Fruit fly (Drosophila melanogaster) whole organism, embryonic: ENCODE results near the gene SerRS-m.

Experiments
- Awh ChIP-seq: fragments of 200-800 bp; sonication (Bioruptor generic); IDR thresholded peaks from 2 replicates; pipeline ENCODE4, ENCODE4 v1.3.6; 2022; ENCODE audit warnings: missing biosample characterization, missing genetic modification characterization
- B-H2 ChIP-seq: fragments of 200-800 bp; sonication (Bioruptor generic); optimal IDR thresholded peaks from 2 replicates; lab custom pipeline; 2018; ENCODE audit warnings: missing biosample characterization, mild to moderate bottlenecking, missing genetic modification characterization
- CG13123 ChIP-seq: fragments of 200-800 bp; sonication (Bioruptor generic); optimal IDR thresholded peaks from 2 replicates; lab custom pipeline; 2016; ENCODE audit warnings: missing biosample characterization, missing genetic modification characterization
- CG13296 ChIP-seq: fragments of 200-800 bp; sonication (Bioruptor generic); optimal IDR thresholded peaks from 3 replicates; lab custom pipeline; 2018; ENCODE audit warnings: missing biosample characterization, mild to moderate bottlenecking, missing genetic modification characterization
- CG14050 ChIP-seq: fragments of 200-800 bp; sonication (Bioruptor generic); IDR thresholded peaks from 3 replicates; pipeline ENCODE4 v1.3.6; 2022; ENCODE audit warnings: missing biosample characterization, missing genetic modification characterization
- CG14441 ChIP-seq: fragments of 200-800 bp; sonication (Bioruptor generic); IDR thresholded peaks from 2 replicates; pipeline ENCODE4 v1.3.6; 2022; ENCODE audit warnings: missing biosample characterization, missing genetic modification characterization
- CG15073 ChIP-seq: fragments of 200-800 bp; sonication (Bioruptor generic); optimal IDR thresholded peaks from 2 replicates; lab custom pipeline; 2016; ENCODE audit warnings: missing biosample characterization, missing genetic modification characterization
- CG17186 ChIP-seq: fragments of 200-800 bp; sonication (Bioruptor generic); optimal IDR thresholded peaks from 3 replicates; lab custom pipeline; 2017; ENCODE audit warnings: missing biosample characterization, missing genetic modification reagents, missing genetic modification characterization
- CG17359 ChIP-seq: fragments of 200-800 bp; sonication (Bioruptor generic); optimal IDR thresholded peaks from 3 replicates; lab custom pipeline; 2018; ENCODE audit warnings: missing biosample characterization, mild to moderate bottlenecking, missing genetic modification characterization, moderate library complexity
- CG17612 ChIP-seq: fragments of 200-800 bp; sonication (Bioruptor generic); IDR thresholded peaks from 2 replicates; pipeline ENCODE4 v1.3.6; 2022; ENCODE audit warnings: missing biosample characterization, missing genetic modification characterization
- CG18476 ChIP-seq: fragments of 200-800 bp; sonication (Bioruptor generic); optimal IDR thresholded peaks from 2 replicates; lab custom pipeline; 2016; ENCODE audit warnings: missing biosample characterization, mild to moderate bottlenecking, missing genetic modification characterization
- CG2116 ChIP-seq: fragments of 200-800 bp; sonication (Bioruptor generic); optimal IDR thresholded peaks from 3 replicates; lab custom pipeline; 2018; ENCODE audit warnings: missing biosample characterization, mild to moderate bottlenecking, missing genetic modification characterization
- CG2875 ChIP-seq: fragments of 200-800 bp; sonication (Bioruptor generic); optimal IDR thresholded peaks from 2 replicates; lab custom pipeline; 2017; ENCODE audit warnings: missing biosample characterization, mild to moderate bottlenecking, missing genetic modification characterization, missing genetic modification reagents
- CG31388 ChIP-seq: fragments of 200-800 bp; sonication (Bioruptor generic); optimal IDR thresholded peaks from 2 replicates; lab custom pipeline; 2016; ENCODE audit warnings: missing biosample characterization, missing genetic modification characterization
- CG34422 ChIP-seq: fragments of 200-800 bp; sonication (Bioruptor generic); IDR thresholded peaks from 3 replicates; pipeline ENCODE4 v1.3.6; 2022; ENCODE audit warnings: missing biosample characterization, missing genetic modification characterization
- CG4424 ChIP-seq: fragments of 200-800 bp; sonication (Bioruptor generic); optimal IDR thresholded peaks from 3 replicates; lab custom pipeline; 2016; ENCODE audit warnings: missing biosample characterization, missing genetic modification characterization
- CG4617 ChIP-seq: fragments of 200-800 bp; sonication (Bioruptor generic); optimal IDR thresholded peaks from 3 replicates; lab custom pipeline; 2016; ENCODE audit warnings: missing biosample characterization, missing genetic modification characterization, borderline replicate concordance
- CG6175 ChIP-seq: fragments of 200-800 bp; sonication (Bioruptor generic); IDR thresholded peaks from 3 replicates; pipeline ENCODE4 v1.3.6; 2022; ENCODE audit warnings: missing biosample characterization, missing genetic modification characterization
- CG6791 ChIP-seq: fragments of 200-800 bp; sonication (Bioruptor generic); IDR thresholded peaks from 3 replicates; pipeline ENCODE4 v1.3.6; 2022; ENCODE audit warnings: missing biosample characterization, missing genetic modification characterization; ENCODE audit not compliant: partially characterized antibody
- CG7556 ChIP-seq: fragments of 200-800 bp; sonication (Bioruptor generic); optimal IDR thresholded peaks from 2 replicates; lab custom pipeline; 2017; ENCODE audit warnings: missing biosample characterization, mild to moderate bottlenecking, missing genetic modification characterization
- CG9932 ChIP-seq: fragments of 200-800 bp; sonication (Bioruptor generic); IDR thresholded peaks from 2 replicates; pipeline ENCODE4 v1.3.6; 2022; ENCODE audit warnings: missing biosample characterization, missing genetic modification characterization
- Deaf1 ChIP-seq: fragments of 200-800 bp; optimal IDR thresholded peaks from 3 replicates; lab custom pipeline; 2019; ENCODE audit warnings: missing biosample characterization, mild to moderate bottlenecking, missing genetic modification characterization, moderate library complexity
- E2f2 ChIP-seq: fragments of 200-800 bp; sonication (Bioruptor generic); IDR thresholded peaks from 2 replicates; pipeline ENCODE4 v1.3.6; 2022; ENCODE audit warnings: missing biosample characterization, missing genetic modification characterization
- Ets65A ChIP-seq: fragments of 200-800 bp; sonication (Bioruptor generic); peaks from one replicate; lab custom pipeline; 2016; ENCODE audit warnings: missing biosample characterization, missing genetic modification characterization
- Fer3 ChIP-seq: fragments of 200-800 bp; sonication (Bioruptor generic); optimal IDR thresholded peaks from 2 replicates; lab custom pipeline; 2018; ENCODE audit warnings: missing biosample characterization, mild to moderate bottlenecking, missing genetic modification characterization, moderate library complexity
- Gug ChIP-seq: fragments of 200-800 bp; sonication (Bioruptor generic); IDR thresholded peaks from 4 replicates; pipeline ENCODE4 v1.3.6; 2022; ENCODE audit warnings: missing biosample characterization, missing genetic modification characterization
- Hmr ChIP-seq: fragments of 200-800 bp; sonication (Bioruptor generic); optimal IDR thresholded peaks from 3 replicates; lab custom pipeline; 2017; ENCODE audit warnings: mild to moderate bottlenecking, missing biosample characterization, missing genetic modification reagents, missing genetic modification characterization
- Mrtf ChIP-seq: fragments of 200-800 bp; sonication (Bioruptor generic); IDR thresholded peaks from 3 replicates; pipeline ENCODE4 v1.3.6; 2022; ENCODE audit warnings: missing biosample characterization, missing genetic modification characterization
- Nf-YB ChIP-seq: fragments of 200-800 bp; sonication (Bioruptor generic); optimal IDR thresholded peaks from 3 replicates; lab custom pipeline; 2019; ENCODE audit warnings: missing biosample characterization, mild to moderate bottlenecking, missing genetic modification characterization, moderate library complexity
- NfI ChIP-seq: fragments of 200-800 bp; sonication (Bioruptor generic); optimal IDR thresholded peaks from 3 replicates; lab custom pipeline; 2018; ENCODE audit warnings: missing biosample characterization, mild to moderate bottlenecking, missing genetic modification characterization, moderate library complexity
- Oaz ChIP-seq: fragments of 200-800 bp; sonication (Bioruptor generic); IDR thresholded peaks from 2 replicates; pipeline ENCODE4 v1.3.6; 2022; ENCODE audit warnings: missing biosample characterization, missing genetic modification characterization
- Oli ChIP-seq: fragments of 200-800 bp; sonication (Bioruptor generic); optimal IDR thresholded peaks from 2 replicates; lab custom pipeline; 2018; ENCODE audit warnings: missing biosample characterization, mild to moderate bottlenecking, missing genetic modification characterization, moderate library complexity
- Pdp1 ChIP-seq, 2 experiments: fragments of 200-800 bp; sonication (Bioruptor generic); optimal IDR thresholded peaks; 3 replicates each; lab custom pipeline; 2016; ENCODE audit warnings: missing biosample characterization in 2 of 2, missing genetic modification characterization in 2 of 2, mild to moderate bottlenecking in 1 of 2, moderate library complexity in 1 of 2
- Xrp1 ChIP-seq: fragments of 200-800 bp; sonication (Bioruptor generic); IDR thresholded peaks from 2 replicates; pipeline ENCODE4 v1.3.6; 2022; ENCODE audit warnings: missing biosample characterization, missing genetic modification characterization
- bbx ChIP-seq: fragments of 200-800 bp; sonication (Bioruptor generic); IDR thresholded peaks from 2 replicates; pipeline ENCODE4 v1.3.6; 2022; ENCODE audit warnings: missing biosample characterization, missing genetic modification characterization; ENCODE audit not compliant: partially characterized antibody
- bsh ChIP-seq, 2 experiments: fragments of 200-800 bp; sonication (Bioruptor generic); optimal IDR thresholded peaks; 2 replicates each; lab custom pipeline; 2017 to 2018; ENCODE audit warnings: mild to moderate bottlenecking in 2 of 2, missing biosample characterization in 2 of 2, missing genetic modification characterization in 2 of 2, moderate library complexity in 1 of 2
- caup ChIP-seq: fragments of 200-800 bp; sonication (Bioruptor generic); optimal IDR thresholded peaks from 3 replicates; lab custom pipeline; 2017; ENCODE audit warnings: missing biosample characterization, mild to moderate bottlenecking, missing genetic modification characterization, moderate library complexity; ENCODE audit not compliant: severe bottlenecking
- ewg ChIP-seq: fragments of 200-800 bp; sonication (Bioruptor generic); optimal IDR thresholded peaks from 3 replicates; lab custom pipeline; 2017; ENCODE audit warnings: mild to moderate bottlenecking, missing biosample characterization, missing genetic modification reagents, missing genetic modification characterization
- fru ChIP-seq: fragments of >200 bp; optimal IDR thresholded peaks from 2 replicates; lab custom pipeline; 2017
- gem ChIP-seq: fragments of 200-800 bp; sonication (Bioruptor generic); optimal IDR thresholded peaks from 2 replicates; lab custom pipeline; 2019; ENCODE audit warnings: missing biosample characterization, mild to moderate bottlenecking, missing genetic modification characterization, moderate library complexity
- kni ChIP-seq: fragments of 200-800 bp; sonication (Bioruptor generic); optimal IDR thresholded peaks from 3 replicates; lab custom pipeline; 2017; ENCODE audit warnings: mild to moderate bottlenecking, missing biosample characterization, missing genetic modification reagents, missing genetic modification characterization
- mirr ChIP-seq: fragments of 200-800 bp; sonication (Bioruptor generic); optimal IDR thresholded peaks from 3 replicates; lab custom pipeline; 2018; ENCODE audit warnings: missing biosample characterization, mild to moderate bottlenecking, missing genetic modification characterization
- pzg ChIP-seq: fragments of 200-800 bp; sonication (Bioruptor generic); optimal IDR thresholded peaks from 3 replicates; lab custom pipeline; 2018; ENCODE audit warnings: missing biosample characterization, mild to moderate bottlenecking, missing genetic modification characterization, moderate library complexity
- sens ChIP-seq: fragments of 200-800 bp; sonication (Bioruptor generic); peaks from one replicate; lab custom pipeline; 2016; ENCODE audit warnings: missing biosample characterization, missing genetic modification characterization
- sima ChIP-seq: fragments of 200-800 bp; sonication (Bioruptor generic); optimal IDR thresholded peaks from 2 replicates; lab custom pipeline; 2016; ENCODE audit warnings: missing biosample characterization, missing genetic modification characterization
- sr ChIP-seq: fragments of 200-800 bp; sonication (Bioruptor generic); IDR thresholded peaks from 3 replicates; pipeline ENCODE4 v1.3.6; 2022; ENCODE audit warnings: missing biosample characterization, missing genetic modification characterization
- tin ChIP-seq: fragments of 200-800 bp; sonication (Bioruptor generic); optimal IDR thresholded peaks from 3 replicates; lab custom pipeline; 2016; ENCODE audit warnings: missing biosample characterization, missing genetic modification characterization
- vvl ChIP-seq: fragments of 200-800 bp; sonication (Bioruptor generic); IDR thresholded peaks from 2 replicates; pipeline ENCODE4 v1.3.6; 2022; ENCODE audit warnings: missing biosample characterization, missing genetic modification characterization
- zfh1 ChIP-seq: fragments of 200-800 bp; sonication (Bioruptor generic); IDR thresholded peaks from 3 replicates; pipeline ENCODE4 v1.3.6; 2022; ENCODE audit warnings: missing biosample characterization, missing genetic modification characterization
- zfh2 ChIP-seq: fragments of 200-800 bp; sonication (Bioruptor generic); optimal IDR thresholded peaks from 2 replicates; lab custom pipeline; 2016; ENCODE audit warnings: missing biosample characterization, missing genetic modification characterization

The SerRS-m gene

dm6 chr3R:15347822-15348221 is 7.4 kb downstream of the SerRS-m start, which contains the start of the genes CG42726 and CG42727 (continued):
- TF ChIP-seq Hmr (GFP tag; lab: Kevin White, UChicago), result peak; percentile 17
- TF ChIP-seq CG9932, result peak; percentile 53
- peak; percentile 28 for TF ChIP-seq CG17359
- TF ChIP-seq CG34422, result 0 out of 3 replicates have a peak, but pooled peaks have one; percentile 39
- no peak for TF ChIP-seq sr (GFP tag; lab: Robert Waterston, UW)
- TF ChIP-seq CG17612 (GFP tag; lab: Robert Waterston, UW), result 0 out of 2 replicates have a peak, but pooled peaks have one; percentile 33
- TF ChIP-seq CG31388 (GFP tag; lab: Kevin White, UChicago), result no peak
- TF ChIP-seq bbx (GFP tag; lab: Robert Waterston, UW), result no peak
- peak; percentile 26 for TF ChIP-seq zfh2
- no peak for TF ChIP-seq CG13123 (GFP tag; lab: Kevin White, UChicago)
- peak; percentile 30 for TF ChIP-seq caup (GFP tag; lab: Kevin White, UChicago)
- TF ChIP-seq bsh (GFP tag; optimal IDR thresholded peaks at IDR 0.05; lab: Kevin White, UChicago), result peak in 1 of 2 experiments; percentile 32
- TF ChIP-seq CG7556 (GFP tag; lab: Kevin White, UChicago), result peak; percentile 2
- TF ChIP-seq Xrp1 (GFP tag; lab: Robert Waterston, UW), result peak; percentile 37; the same call in 1 of the 2 replicates
- TF ChIP-seq vvl (GFP tag; lab: Robert Waterston, UW), result 0 out of 2 replicates have a peak, but pooled peaks have one; percentile 34
- peak; percentile 51 for TF ChIP-seq tin (GFP tag; lab: Kevin White, UChicago)
- 0 out of 3 replicates have a peak, but pooled peaks have one; percentile 12 for TF ChIP-seq Mrtf (GFP tag; lab: Robert Waterston, UW)
- TF ChIP-seq CG13296 (GFP tag; lab: Kevin White, UChicago), result no peak
- peak; percentile 11; the same call in 1 of the 2 replicates for TF ChIP-seq Oaz
- no peak for TF ChIP-seq CG17186 (GFP tag; lab: Kevin White, UChicago)
- no peak for TF ChIP-seq CG15073
- peak; percentile 6 for TF ChIP-seq Fer3 (tag; lab: Kevin White, UChicago)
- peak; percentile 61 for TF ChIP-seq CG4617 (GFP tag; lab: Kevin White, UChicago)
- TF ChIP-seq gem (tag; lab: Kevin White, UChicago), result peak; percentile 54
- TF ChIP-seq Nf-YB (GFP tag; lab: Kevin White, UChicago), result no peak
- 0 out of 3 replicates have a peak, but pooled peaks have one; percentile 18 for TF ChIP-seq CG6175 (GFP tag; lab: Robert Waterston, UW)
- TF ChIP-seq CG14441, result 0 out of 2 replicates have a peak, but pooled peaks have one; percentile 26
- peak; percentile 16; the same call in 1 of the 2 replicates for TF ChIP-seq E2f2 (GFP tag; lab: Robert Waterston, UW)
- TF ChIP-seq fru (lab: Kevin White, UChicago), result no peak
- TF ChIP-seq Oli (tag; lab: Kevin White, UChicago), result peak; percentile 26
- TF ChIP-seq kni (GFP tag; lab: Kevin White, UChicago), result peak; percentile 36
- TF ChIP-seq Gug, result no peak
- TF ChIP-seq sens (GFP tag; lab: Kevin White, UChicago), result peak; percentile 58
- no peak for TF ChIP-seq CG14050 (GFP tag; lab: Robert Waterston, UW)
- no peak for TF ChIP-seq mirr (GFP tag; lab: Kevin White, UChicago)
- peak; percentile 10; the same call in 1 of the 2 replicates for TF ChIP-seq Awh (GFP tag; lab: Robert Waterston, UW)
- peak; percentile 36 for TF ChIP-seq NfI
- TF ChIP-seq B-H2 (GFP tag; lab: Kevin White, UChicago), result no peak
- TF ChIP-seq Pdp1 (GFP tag; optimal IDR thresholded peaks at IDR 0.05; lab: Kevin White, UChicago), result peak in 1 of 2 experiments; percentile 31
- no peak for TF ChIP-seq CG2875 (GFP tag; lab: Kevin White, UChicago)
- no peak for TF ChIP-seq sima (GFP tag; lab: Kevin White, UChicago)
- no peak for TF ChIP-seq zfh1 (GFP tag; lab: Robert Waterston, UW)
- TF ChIP-seq CG18476, result no peak
- TF ChIP-seq Ets65A, result no peak
- peak; percentile 33 for TF ChIP-seq pzg (GFP tag; lab: Kevin White, UChicago)
- no peak for TF ChIP-seq CG6791 (GFP tag; lab: Robert Waterston, UW)
- TF ChIP-seq CG4424, result peak; percentile 26
- no peak for TF ChIP-seq ewg (GFP tag; lab: Kevin White, UChicago)
- TF ChIP-seq CG2116 (GFP tag; lab: Kevin White, UChicago), result peak; percentile 13
- TF ChIP-seq Deaf1, result no peak
